Worm (Caenorhabditis elegans): ENCODE results near the gene F21D9.8.

ce11 chrV:19230413-19230812 is 49.4 kb downstream of the F21D9.8 start, which contains the start of gene sqst-3:
- TF ChIP-seq lin-39 (tag; optimal IDR thresholded peaks at IDR 0.05) (no peak), pqm-1 (tag; optimal IDR thresholded peaks at IDR 0.05) (no peak), snpc-4 (tag; optimal IDR thresholded peaks at IDR 0.05) (no peak), unc-62 (GFP tag; optimal IDR thresholded peaks at IDR 0.05) (no peak), ceh-9 (tag; optimal IDR thresholded peaks at IDR 0.05) (no peak), elt-3 (tag; optimal IDR thresholded peaks at IDR 0.05) (no peak), zag-1 (tag; optimal IDR thresholded peaks at IDR 0.05) (no peak), nhr-28 (tag; optimal IDR thresholded peaks at IDR 0.05) (no peak), unc-39 (tag; optimal IDR thresholded peaks at IDR 0.05) (no peak), egl-27 (tag; optimal IDR thresholded peaks at IDR 0.05) (no peak)
